Fruit fly (Drosophila melanogaster) whole organism, embryonic: ENCODE data around the gene CG45061.
A peak's percentile ranks its signal among the peaks of the same experiment; 100 is the strongest.

Experiments used
- B-H2 ChIP-seq: fragments of 200-800 bp; sonication (Bioruptor generic); optimal IDR thresholded peaks from 2 replicates; lab custom pipeline; 2018; ENCODE audit warnings: missing biosample characterization, mild to moderate bottlenecking, missing genetic modification characterization
- CG10209 ChIP-seq: fragments of 200-800 bp; sonication (Bioruptor generic); optimal IDR thresholded peaks from 3 replicates; lab custom pipeline; 2017; ENCODE audit warnings: missing biosample characterization, mild to moderate bottlenecking, missing genetic modification characterization, missing genetic modification reagents
- CG10565 ChIP-seq: fragments of 200-800 bp; sonication (Bioruptor generic); optimal IDR thresholded peaks from 3 replicates; lab custom pipeline; 2016; ENCODE audit warnings: missing biosample characterization, mild to moderate bottlenecking, missing genetic modification characterization
- CG11093 ChIP-seq: fragments of 200-800 bp; sonication (Bioruptor generic); IDR thresholded peaks from 3 replicates; pipeline ENCODE4 v1.3.6; 2022; ENCODE audit warnings: missing biosample characterization, missing genetic modification characterization
- CG12299 ChIP-seq: fragments of 200-800 bp; sonication (Bioruptor generic); optimal IDR thresholded peaks from 2 replicates; lab custom pipeline; 2018; ENCODE audit warnings: missing biosample characterization, mild to moderate bottlenecking, missing genetic modification characterization
- CG12391 ChIP-seq: fragments of 200-800 bp; sonication (Bioruptor generic); optimal IDR thresholded peaks from 3 replicates; lab custom pipeline; 2018; ENCODE audit warnings: missing biosample characterization, mild to moderate bottlenecking, missing genetic modification characterization, moderate library complexity
- CG12769 ChIP-seq: fragments of 200-800 bp; sonication (Bioruptor generic); optimal IDR thresholded peaks from 2 replicates; lab custom pipeline; 2019; ENCODE audit warnings: missing biosample characterization, mild to moderate bottlenecking, missing genetic modification characterization, moderate library complexity
- CG13123 ChIP-seq: fragments of 200-800 bp; sonication (Bioruptor generic); optimal IDR thresholded peaks from 2 replicates; lab custom pipeline; 2016; ENCODE audit warnings: missing biosample characterization, missing genetic modification characterization
- CG13296 ChIP-seq: fragments of 200-800 bp; sonication (Bioruptor generic); optimal IDR thresholded peaks from 3 replicates; lab custom pipeline; 2018; ENCODE audit warnings: missing biosample characterization, mild to moderate bottlenecking, missing genetic modification characterization
- CG1529 ChIP-seq: fragments of 200-800 bp; sonication (Bioruptor generic); optimal IDR thresholded peaks from 3 replicates; lab custom pipeline; 2018; ENCODE audit warnings: missing biosample characterization, missing genetic modification characterization
- CG17361 ChIP-seq: fragments of 200-800 bp; sonication (Bioruptor generic); IDR thresholded peaks from 3 replicates; pipeline ENCODE4 v1.3.6; 2022; ENCODE audit warnings: missing biosample characterization, missing genetic modification characterization
- CG18619 ChIP-seq: fragments of 200-800 bp; sonication (Bioruptor generic); optimal IDR thresholded peaks from 3 replicates; lab custom pipeline; 2017; ENCODE audit warnings: missing biosample characterization, mild to moderate bottlenecking, missing genetic modification characterization
- CG32767 ChIP-seq: fragments of 200-800 bp; sonication (Bioruptor generic); IDR thresholded peaks from 2 replicates; pipeline ENCODE4 v1.3.6; 2022; ENCODE audit warnings: missing biosample characterization, missing genetic modification characterization
- CG4328 ChIP-seq: fragments of 200-800 bp; sonication (Bioruptor generic); optimal IDR thresholded peaks from 3 replicates; lab custom pipeline; 2017; ENCODE audit warnings: missing biosample characterization, missing genetic modification reagents, missing genetic modification characterization
- CG6654 ChIP-seq: fragments of 200-800 bp; sonication (Bioruptor generic); optimal IDR thresholded peaks from 2 replicates; lab custom pipeline; 2017; ENCODE audit warnings: missing biosample characterization, mild to moderate bottlenecking, missing genetic modification characterization
- CG7556 ChIP-seq: fragments of 200-800 bp; sonication (Bioruptor generic); optimal IDR thresholded peaks from 2 replicates; lab custom pipeline; 2017; ENCODE audit warnings: missing biosample characterization, mild to moderate bottlenecking, missing genetic modification characterization
- CG7839 ChIP-seq: fragments of 200-800 bp; sonication (Bioruptor generic); optimal IDR thresholded peaks from 3 replicates; lab custom pipeline; 2018; ENCODE audit warnings: missing biosample characterization, mild to moderate bottlenecking, missing genetic modification characterization, moderate library complexity
- CG7987 ChIP-seq: fragments of 200-800 bp; sonication (Bioruptor generic); optimal IDR thresholded peaks from 2 replicates; lab custom pipeline; 2018; ENCODE audit warnings: missing biosample characterization, mild to moderate bottlenecking, missing genetic modification characterization, moderate library complexity
- CG8388 ChIP-seq: fragments of 200-800 bp; sonication (Bioruptor generic); optimal IDR thresholded peaks from 2 replicates; lab custom pipeline; 2019; ENCODE audit warnings: missing biosample characterization, mild to moderate bottlenecking, missing genetic modification characterization, moderate library complexity
- CrebB ChIP-seq: fragments of 200-800 bp; sonication (Bioruptor generic); optimal IDR thresholded peaks from 3 replicates; lab custom pipeline; 2018; ENCODE audit warnings: missing biosample characterization, mild to moderate bottlenecking, missing genetic modification characterization
- HLH3B ChIP-seq: fragments of 200-800 bp; sonication (Bioruptor generic); IDR thresholded peaks from 2 replicates; pipeline ENCODE4 v1.3.6; 2022; ENCODE audit warnings: missing biosample characterization, missing genetic modification characterization
- Hr39 ChIP-seq: fragments of >200 bp; optimal IDR thresholded peaks from 2 replicates; lab custom pipeline; 2017
- Mes4 ChIP-seq: fragments of 200-800 bp; sonication (Bioruptor generic); optimal IDR thresholded peaks from 2 replicates; lab custom pipeline; 2016; ENCODE audit warnings: missing biosample characterization, missing genetic modification characterization
- Nf-YB ChIP-seq: fragments of 200-800 bp; sonication (Bioruptor generic); optimal IDR thresholded peaks from 3 replicates; lab custom pipeline; 2019; ENCODE audit warnings: missing biosample characterization, mild to moderate bottlenecking, missing genetic modification characterization, moderate library complexity
- ac ChIP-seq: fragments of 200-800 bp; sonication (Bioruptor generic); optimal IDR thresholded peaks from 3 replicates; lab custom pipeline; 2017; ENCODE audit warnings: missing biosample characterization, mild to moderate bottlenecking, missing genetic modification characterization
- ase ChIP-seq: fragments of 200-800 bp; sonication (Bioruptor generic); IDR thresholded peaks from 3 replicates; pipeline ENCODE4 v1.3.6; 2022; ENCODE audit warnings: missing biosample characterization, missing genetic modification characterization
- cad ChIP-seq: fragments of >200 bp; optimal IDR thresholded peaks from 2 replicates; lab custom pipeline; 2017; ENCODE audit warnings: missing biosample characterization, missing genetic modification characterization
- caup ChIP-seq: fragments of 200-800 bp; sonication (Bioruptor generic); optimal IDR thresholded peaks from 3 replicates; lab custom pipeline; 2017; ENCODE audit warnings: missing biosample characterization, mild to moderate bottlenecking, missing genetic modification characterization, moderate library complexity; ENCODE audit not compliant: severe bottlenecking
- cwo ChIP-seq: fragments of 200-800 bp; sonication (Bioruptor generic); optimal IDR thresholded peaks from 3 replicates; lab custom pipeline; 2017; ENCODE audit warnings: missing biosample characterization, missing genetic modification characterization, mild to moderate bottlenecking, moderate library complexity, missing genetic modification reagents
- fd3F ChIP-seq: fragments of 200-800 bp; sonication (Bioruptor generic); optimal IDR thresholded peaks from 2 replicates; lab custom pipeline; 2018; ENCODE audit warnings: missing biosample characterization, mild to moderate bottlenecking, missing genetic modification characterization, moderate library complexity
- fd96Cb ChIP-seq: fragments of 200-800 bp; sonication (Bioruptor generic); optimal IDR thresholded peaks from 2 replicates; lab custom pipeline; 2018; ENCODE audit warnings: missing biosample characterization, mild to moderate bottlenecking, missing genetic modification characterization, moderate library complexity
- grau ChIP-seq: fragments of 200-800 bp; optimal IDR thresholded peaks from 3 replicates; lab custom pipeline; 2019; ENCODE audit warnings: missing biosample characterization, mild to moderate bottlenecking, missing genetic modification characterization, moderate library complexity
- gsb-n ChIP-seq: fragments of 200-800 bp; sonication (Bioruptor generic); optimal IDR thresholded peaks from 3 replicates; lab custom pipeline; 2018; ENCODE audit warnings: missing biosample characterization, mild to moderate bottlenecking, missing genetic modification characterization
- insv ChIP-seq, 2 experiments: fragments of 200-800 bp; sonication (Bioruptor generic); optimal IDR thresholded peaks; 3 replicates each; lab custom pipeline; 2016 to 2018; ENCODE audit warnings: missing biosample characterization in 2 of 2, missing genetic modification characterization in 2 of 2
- kay ChIP-seq: fragments of 200-800 bp; sonication (Bioruptor generic); optimal IDR thresholded peaks from 2 replicates; lab custom pipeline; 2016; ENCODE audit warnings: missing biosample characterization, missing genetic modification characterization
- nerfin-2 ChIP-seq: fragments of 200-800 bp; sonication (Bioruptor generic); IDR thresholded peaks from 2 replicates; pipeline ENCODE4 v1.3.6; 2022; ENCODE audit warnings: missing biosample characterization, missing genetic modification characterization; ENCODE audit not compliant: partially characterized antibody
- onecut ChIP-seq: fragments of 200-800 bp; sonication (Bioruptor generic); IDR thresholded peaks from 2 replicates; pipeline ENCODE4 v1.3.6; 2022; ENCODE audit warnings: missing biosample characterization, missing genetic modification characterization
- ro ChIP-seq: fragments of 200-800 bp; sonication (Bioruptor generic); IDR thresholded peaks from 2 replicates; pipeline ENCODE4 v1.3.6; 2022; ENCODE audit warnings: missing biosample characterization, missing genetic modification characterization
- row ChIP-seq: fragments of 200-800 bp; sonication (Bioruptor generic); IDR thresholded peaks from 3 replicates; pipeline ENCODE4 v1.3.6; 2022; ENCODE audit warnings: missing biosample characterization, missing genetic modification characterization
- salm ChIP-seq: fragments of 200-800 bp; sonication (Bioruptor generic); optimal IDR thresholded peaks from 2 replicates; lab custom pipeline; 2018; ENCODE audit warnings: missing biosample characterization, mild to moderate bottlenecking, missing genetic modification characterization
- sens-2 ChIP-seq: fragments of 200-800 bp; sonication (Bioruptor generic); IDR thresholded peaks from 2 replicates; pipeline ENCODE4 v1.3.6; 2022; ENCODE audit warnings: missing biosample characterization, missing genetic modification characterization
- slp2 ChIP-seq: fragments of 200-800 bp; sonication (Bioruptor generic); optimal IDR thresholded peaks from 2 replicates; lab custom pipeline; 2016; ENCODE audit warnings: missing biosample characterization, missing genetic modification characterization
- sna ChIP-seq: fragments of 200-800 bp; sonication (Bioruptor generic); IDR thresholded peaks from 2 replicates; pipeline ENCODE4 v1.3.6; 2022; ENCODE audit warnings: missing biosample characterization, missing genetic modification characterization; ENCODE audit not compliant: partially characterized antibody
- tgo ChIP-seq: fragments of 200-800 bp; sonication (Bioruptor generic); IDR thresholded peaks from 3 replicates; pipeline ENCODE4 v1.3.6; 2022; ENCODE audit warnings: missing biosample characterization, missing genetic modification characterization
- tin ChIP-seq: fragments of 200-800 bp; sonication (Bioruptor generic); optimal IDR thresholded peaks from 3 replicates; lab custom pipeline; 2016; ENCODE audit warnings: missing biosample characterization, missing genetic modification characterization
- trem ChIP-seq: fragments of 200-800 bp; optimal IDR thresholded peaks from 3 replicates; lab custom pipeline; 2019; ENCODE audit warnings: missing biosample characterization, mild to moderate bottlenecking, missing genetic modification characterization, moderate library complexity
- ttk ChIP-seq: fragments of 200-800 bp; sonication (Bioruptor generic); IDR thresholded peaks from 2 replicates; pipeline ENCODE4 v2.1.2; 2022; ENCODE audit warnings: missing biosample characterization, missing genetic modification characterization
- twi ChIP-seq: fragments of 200-800 bp; optimal IDR thresholded peaks from 2 replicates; lab custom pipeline; 2019; ENCODE audit warnings: missing biosample characterization, mild to moderate bottlenecking, missing genetic modification characterization, moderate library complexity
- unpg ChIP-seq: fragments of 200-800 bp; sonication (Bioruptor generic); optimal IDR thresholded peaks from 3 replicates; lab custom pipeline; 2018; ENCODE audit warnings: missing biosample characterization, mild to moderate bottlenecking, missing genetic modification characterization, moderate library complexity
- wek ChIP-seq: fragments of 200-800 bp; sonication (Bioruptor generic); optimal IDR thresholded peaks from 3 replicates; lab custom pipeline; 2018; ENCODE audit warnings: missing biosample characterization, mild to moderate bottlenecking, missing genetic modification characterization, moderate library complexity

CG45061 gene

dm6 chrX:9899535-9900179, 28.2 kb upstream of the CG45061 start, which contains the start of gene CG15249 (continued):
- TF ChIP-seq nerfin-2 (GFP tag; lab: Robert Waterston, UW) (no peak), gsb-n (peak; percentile 59), CrebB (tag; lab: Kevin White, UChicago) (no peak), sens-2 (GFP tag; lab: Robert Waterston, UW) (no peak), ase (GFP tag; lab: Robert Waterston, UW) (no peak), CG7839 (tag; lab: Kevin White, UChicago) (peak; percentile 75), CG7987 (GFP tag; lab: Kevin White, UChicago) (no peak), CG17361 (peak; percentile 82), ttk (GFP tag; lab: Robert Waterston, UW) (0 out of 2 replicates have a peak, but pooled peaks have one; percentile 32), onecut (GFP tag; lab: Robert Waterston, UW) (no peak), B-H2 (GFP tag; lab: Kevin White, UChicago) (no peak), CG1529 (GFP tag; lab: Kevin White, UChicago) (no peak), unpg (GFP tag; lab: Kevin White, UChicago) (peak; percentile 61), tgo (GFP tag; lab: Robert Waterston, UW) (no peak; the same call in 2 of the 3 replicates), trem (tag; lab: Kevin White, UChicago) (peak; percentile 4), CG12299 (peak; percentile 34), tin (GFP tag; lab: Kevin White, UChicago) (peak; percentile 3), ro (GFP tag; lab: Robert Waterston, UW) (no peak), Hr39 (lab: Kevin White, UChicago) (no peak), CG6654 (GFP tag; lab: Kevin White, UChicago) (peak; percentile 20), CG10209 (peak; percentile 56), fd3F (GFP tag; lab: Kevin White, UChicago) (peak; percentile 8), salm (peak; percentile 45), HLH3B (GFP tag; lab: Robert Waterston, UW) (no peak), Nf-YB (GFP tag; lab: Kevin White, UChicago) (peak; percentile 32), CG7556 (peak; percentile 77), CG12391 (tag; lab: Kevin White, UChicago) (peak; percentile 62), ac (GFP tag; lab: Kevin White, UChicago) (no peak), wek (GFP tag; lab: Kevin White, UChicago) (no peak), Mes4 (no peak), insv (GFP tag; optimal IDR thresholded peaks at IDR 0.05; lab: Kevin White, UChicago) (no peak), slp2 (no peak), CG10565 (GFP tag; lab: Kevin White, UChicago) (no peak), CG11093 (GFP tag; lab: Robert Waterston, UW) (no peak), sna (GFP tag; lab: Robert Waterston, UW) (no peak), CG13296 (GFP tag; lab: Kevin White, UChicago) (peak; percentile 66), twi (tag; lab: Kevin White, UChicago) (no peak), CG13123 (no peak), fd96Cb (tag; lab: Kevin White, UChicago) (peak; percentile 56), kay (GFP tag; lab: Kevin White, UChicago) (no peak), row (peak; percentile 46; the same call in 1 of the 3 replicates), caup (GFP tag; lab: Kevin White, UChicago) (no peak), cwo (GFP tag; lab: Kevin White, UChicago) (peak; percentile 42), CG32767 (GFP tag; lab: Robert Waterston, UW) (no peak), CG8388 (GFP tag; lab: Kevin White, UChicago) (peak; percentile 28), CG4328 (GFP tag; lab: Kevin White, UChicago) (peak; percentile 42), CG12769 (no peak), grau (tag; lab: Kevin White, UChicago) (peak; percentile 76), CG18619 (GFP tag; lab: Kevin White, UChicago) (peak; percentile 48), cad (GFP tag; lab: Kevin White, UChicago) (no peak)
